Fruit fly (Drosophila melanogaster) whole organism, pupa: ENCODE measurements around the gene Ten-a.

ENCODE experiments used
- CG10348 ChIP-seq: fragments of 200-800 bp; sonication (Bioruptor generic); IDR thresholded peaks from 2 replicates; pipeline ENCODE4 v1.3.6; 2022; ENCODE audit warnings: missing biosample characterization, missing genetic modification characterization
- CG12605 ChIP-seq: fragments of 200-800 bp; sonication (Bioruptor generic); IDR thresholded peaks from 2 replicates; pipeline ENCODE4 v1.3.6; 2022; ENCODE audit warnings: missing biosample characterization, missing genetic modification characterization
- CG13204 ChIP-seq: fragments of 200-800 bp; sonication (Bioruptor generic); optimal IDR thresholded peaks from 2 replicates; lab custom pipeline; 2018; ENCODE audit warnings: missing biosample characterization, mild to moderate bottlenecking, missing genetic modification characterization, moderate library complexity
- CG14655 ChIP-seq: fragments of 200-800 bp; sonication (Bioruptor generic); optimal IDR thresholded peaks from 3 replicates; lab custom pipeline; 2017; ENCODE audit warnings: mild to moderate bottlenecking, missing biosample characterization, missing genetic modification reagents, missing genetic modification characterization
- CG15710 ChIP-seq: fragments of 200-800 bp; sonication (Bioruptor generic); optimal IDR thresholded peaks from 2 replicates; lab custom pipeline; 2018; ENCODE audit warnings: missing biosample characterization, mild to moderate bottlenecking, missing genetic modification characterization, moderate library complexity
- CG17806 ChIP-seq: fragments of 200-800 bp; sonication (Bioruptor generic); optimal IDR thresholded peaks from 2 replicates; lab custom pipeline; 2018; ENCODE audit warnings: missing biosample characterization, mild to moderate bottlenecking, missing genetic modification characterization, moderate library complexity
- CG32121 ChIP-seq: fragments of 200-800 bp; sonication (Bioruptor generic); IDR thresholded peaks from 2 replicates; pipeline ENCODE4 v1.3.6; 2022; ENCODE audit warnings: missing biosample characterization, missing genetic modification characterization
- CG34367 ChIP-seq: fragments of 200-800 bp; sonication (Bioruptor generic); optimal IDR thresholded peaks from 2 replicates; lab custom pipeline; 2018; ENCODE audit warnings: missing biosample characterization, mild to moderate bottlenecking, missing genetic modification characterization
- CG4496 ChIP-seq: fragments of 200-800 bp; sonication (Bioruptor generic); IDR thresholded peaks from 3 replicates; pipeline ENCODE4 v1.3.6; 2022; ENCODE audit warnings: missing biosample characterization, missing genetic modification characterization
- CG8159 ChIP-seq: fragments of 200-800 bp; sonication (Bioruptor generic); optimal IDR thresholded peaks from 3 replicates; lab custom pipeline; 2018; ENCODE audit warnings: missing biosample characterization, mild to moderate bottlenecking, missing genetic modification characterization, moderate library complexity
- CG8301 ChIP-seq: fragments of 200-800 bp; sonication (Bioruptor generic); optimal IDR thresholded peaks from 2 replicates; lab custom pipeline; 2018; ENCODE audit warnings: missing biosample characterization, mild to moderate bottlenecking, missing genetic modification characterization
- CG9948 ChIP-seq: fragments of 200-800 bp; sonication (Bioruptor generic); optimal IDR thresholded peaks from 2 replicates; lab custom pipeline; 2018; ENCODE audit warnings: missing biosample characterization, mild to moderate bottlenecking, missing genetic modification characterization, moderate library complexity
- D1 ChIP-seq: fragments of 200-800 bp; sonication (Bioruptor generic); optimal IDR thresholded peaks from 2 replicates; lab custom pipeline; 2018; ENCODE audit warnings: missing biosample characterization, mild to moderate bottlenecking, missing genetic modification characterization, moderate library complexity
- EcR ChIP-seq: fragments of 200-800 bp; sonication (Bioruptor generic); optimal IDR thresholded peaks from 3 replicates; lab custom pipeline; 2019; ENCODE audit warnings: missing biosample characterization, missing genetic modification characterization, mild to moderate bottlenecking, moderate library complexity, missing genetic modification reagents
- Ets98B ChIP-seq: fragments of 200-800 bp; sonication (Bioruptor generic); IDR thresholded peaks from 2 replicates; pipeline ENCODE4 v1.3.6; 2022; ENCODE audit warnings: missing biosample characterization, missing genetic modification characterization
- Pif1A ChIP-seq: fragments of 200-800 bp; sonication (Bioruptor generic); optimal IDR thresholded peaks from 3 replicates; lab custom pipeline; 2016; ENCODE audit warnings: missing biosample characterization, missing genetic modification characterization
- Pif1B ChIP-seq: fragments of 200-800 bp; sonication (Bioruptor generic); optimal IDR thresholded peaks from 3 replicates; lab custom pipeline; 2016; ENCODE audit warnings: missing biosample characterization, missing genetic modification characterization
- Snoo ChIP-seq: fragments of 200-800 bp; sonication (Bioruptor generic); optimal IDR thresholded peaks from 3 replicates; lab custom pipeline; 2017; ENCODE audit warnings: missing biosample characterization, mild to moderate bottlenecking, missing genetic modification characterization, inconsistent platforms
- fd96Ca ChIP-seq: fragments of 200-800 bp; sonication (Bioruptor generic); IDR thresholded peaks from 3 replicates; pipeline ENCODE4 v1.3.6; 2022; ENCODE audit warnings: missing biosample characterization, missing genetic modification characterization
- gl ChIP-seq: fragments of 200-800 bp; sonication (Bioruptor generic); optimal IDR thresholded peaks from 2 replicates; lab custom pipeline; 2018; ENCODE audit warnings: missing biosample characterization, mild to moderate bottlenecking, missing genetic modification characterization
- rn ChIP-seq: fragments of 200-800 bp; sonication (Bioruptor generic); IDR thresholded peaks from 2 replicates; pipeline ENCODE4 v1.3.6; 2022; ENCODE audit warnings: missing biosample characterization, missing genetic modification characterization

Gene Ten-a

dm6 chrX:12202751-12203150 lies 159.3 kb downstream of the Ten-a start:
- TF ChIP-seq CG8159 (tag; lab: Kevin White, UChicago) (no peak), rn (no peak), CG10348 (no peak), Pif1B (no peak), fd96Ca (GFP tag; lab: Robert Waterston, UW) (no peak), EcR (no peak), CG15710 (no peak), CG9948 (tag; lab: Kevin White, UChicago) (no peak), D1 (tag; lab: Kevin White, UChicago) (no peak), Ets98B (GFP tag; lab: Robert Waterston, UW) (no peak), CG4496 (GFP tag; lab: Robert Waterston, UW) (no peak), CG32121 (GFP tag; lab: Robert Waterston, UW) (no peak), CG17806 (tag; lab: Kevin White, UChicago) (no peak), Snoo (tag; lab: Kevin White, UChicago) (no peak), CG14655 (GFP tag; lab: Kevin White, UChicago) (no peak), CG8301 (tag; lab: Kevin White, UChicago) (no peak)

- TF ChIP-seq gl (peak; percentile 71), CG17806 (tag; lab: Kevin White, UChicago) (no peak), Pif1B (peak; percentile 17), EcR (no peak), CG9948 (tag; lab: Kevin White, UChicago) (no peak), CG32121 (GFP tag; lab: Robert Waterston, UW) (peak; percentile 61; the same call in 1 of the 2 replicates), D1 (tag; lab: Kevin White, UChicago) (no peak), Snoo (tag; lab: Kevin White, UChicago) (peak; percentile 74), CG8159 (tag; lab: Kevin White, UChicago) (peak; percentile 41), rn (no peak), CG34367 (tag; lab: Kevin White, UChicago) (peak; percentile 42), Pif1A (GFP tag; lab: Kevin White, UChicago) (peak; percentile 60), CG10348 (no peak), Ets98B (GFP tag; lab: Robert Waterston, UW) (peak; percentile 72), CG14655 (GFP tag; lab: Kevin White, UChicago) (peak; percentile 32), CG13204 (GFP tag; lab: Kevin White, UChicago) (peak; percentile 74), fd96Ca (GFP tag; lab: Robert Waterston, UW) (peak; percentile 70; the same call in 2 of the 3 replicates), CG8301 (tag; lab: Kevin White, UChicago) (peak; percentile 20), CG4496 (GFP tag; lab: Robert Waterston, UW) (peak; percentile 90), CG15710 (peak; percentile 28), CG12605 (GFP tag; lab: Robert Waterston, UW) (peak; percentile 61; the same call in 1 of the 2 replicates)
Measured at dm6 chrX:12203555-12203955, 160.1 kb downstream of the Ten-a start.

dm6 chrX:12206226-12206625 lies 162.7 kb downstream of the Ten-a start:
- TF ChIP-seq Pif1B, result no peak
- TF ChIP-seq CG10348, result no peak

dm6 chrX:12207151-12207550 lies 163.7 kb downstream of the Ten-a start:
- TF ChIP-seq Pif1B (no peak), CG9948 (tag; lab: Kevin White, UChicago) (no peak), Snoo (tag; lab: Kevin White, UChicago) (no peak), CG13204 (GFP tag; lab: Kevin White, UChicago) (no peak)

dm6 chrX:12207595-12207994 lies 164.1 kb downstream of the Ten-a start:
- peak; percentile 31 for TF ChIP-seq CG17806 (tag; lab: Kevin White, UChicago)
- no peak for TF ChIP-seq CG32121 (GFP tag; lab: Robert Waterston, UW)
- no peak for TF ChIP-seq fd96Ca (GFP tag; lab: Robert Waterston, UW)
- TF ChIP-seq CG15710, result peak; percentile 11
- peak; percentile 38 for TF ChIP-seq CG9948 (tag; lab: Kevin White, UChicago)
- peak; percentile 13 for TF ChIP-seq D1 (tag; lab: Kevin White, UChicago)
- TF ChIP-seq Snoo (tag; lab: Kevin White, UChicago), result no peak
- peak; percentile 64 for TF ChIP-seq CG14655 (GFP tag; lab: Kevin White, UChicago)
- TF ChIP-seq CG8301 (tag; lab: Kevin White, UChicago), result peak; percentile 49
- no peak for TF ChIP-seq CG13204 (GFP tag; lab: Kevin White, UChicago)
- TF ChIP-seq CG4496 (GFP tag; lab: Robert Waterston, UW), result no peak
- no peak for TF ChIP-seq gl
- peak; percentile 39 for TF ChIP-seq CG8159 (tag; lab: Kevin White, UChicago)
- peak; percentile 4 for TF ChIP-seq CG34367 (tag; lab: Kevin White, UChicago)
- TF ChIP-seq CG12605 (GFP tag; lab: Robert Waterston, UW), result no peak

dm6 chrX:12212766-12213165 lies 169.3 kb downstream of the Ten-a start:
- TF ChIP-seq fd96Ca (GFP tag; lab: Robert Waterston, UW) (no peak), CG17806 (tag; lab: Kevin White, UChicago) (no peak), CG9948 (tag; lab: Kevin White, UChicago) (no peak), D1 (tag; lab: Kevin White, UChicago) (no peak), CG8159 (tag; lab: Kevin White, UChicago) (no peak), CG8301 (tag; lab: Kevin White, UChicago) (no peak), Snoo (tag; lab: Kevin White, UChicago) (no peak), Pif1A (GFP tag; lab: Kevin White, UChicago) (no peak), CG32121 (GFP tag; lab: Robert Waterston, UW) (no peak), gl (no peak), CG10348 (no peak)
